Worm (Caenorhabditis elegans): Measurements from ENCODE around the gene F21D9.8.

DNA sequence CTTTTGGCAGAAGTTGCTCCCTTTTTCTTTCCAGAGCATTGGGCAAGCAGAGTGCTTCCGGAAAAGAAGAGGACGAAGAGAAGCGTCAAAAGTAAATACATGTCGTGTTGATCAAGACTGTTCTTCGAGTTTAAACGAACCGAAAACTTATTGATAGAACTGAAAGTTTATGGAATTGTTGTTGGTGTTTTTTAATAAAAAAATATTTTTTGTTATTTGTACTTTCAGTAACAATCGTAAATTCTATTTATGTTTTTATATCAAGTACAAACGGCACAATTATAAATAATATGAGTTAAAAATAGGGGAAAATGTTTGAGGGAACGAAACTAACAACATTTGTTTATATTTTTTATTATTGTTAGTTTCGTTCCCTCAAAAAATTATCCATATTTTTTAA is 22.1 kb downstream of the F21D9.8 start, which contains the start of gene F21D9.3:
- no peak for TF ChIP-seq pha-4 (tag; optimal IDR thresholded peaks at IDR 0.05)
- TF ChIP-seq attf-3 (GFP tag; conservative IDR thresholded peaks at IDR 0.05) = no peak
- TF ChIP-seq lsy-27 (tag; optimal IDR thresholded peaks at IDR 0.05; ENCODE audit: borderline replicate concordance, insufficient read depth) = no peak
- no peak for TF ChIP-seq unc-130 (GFP tag; optimal IDR thresholded peaks at IDR 0.05)
- no peak for TF ChIP-seq F22D6.2 (tag; optimal IDR thresholded peaks at IDR 0.05)
- TF ChIP-seq F49E8.2 (tag; optimal IDR thresholded peaks at IDR 0.05; ENCODE audit: insufficient read depth) = no peak
- no peak for TF ChIP-seq Y79H2A.3 (GFP tag; conservative IDR thresholded peaks at IDR 0.05)
- TF ChIP-seq B0019.2 (GFP tag; conservative IDR thresholded peaks at IDR 0.05) = no peak
- TF ChIP-seq ceh-79 (tag; optimal IDR thresholded peaks at IDR 0.05) = no peak
- no peak for TF ChIP-seq hrde-1 (tag; optimal IDR thresholded peaks at IDR 0.05; ENCODE audit: borderline replicate concordance)
- TF ChIP-seq ztf-22 (GFP tag; optimal IDR thresholded peaks at IDR 0.05) = no peak
